Worm (Caenorhabditis elegans): ENCODE results near the gene npp-19.

- TF ChIP-seq ama-1 (optimal IDR thresholded peaks at IDR 0.05) (no peak), sea-1 (GFP tag; conservative IDR thresholded peaks at IDR 0.05) (no peak), pes-1 (GFP tag; IDR thresholded peaks at IDR 0.05) (no peak), tbx-37 (GFP tag; conservative IDR thresholded peaks at IDR 0.05) (no peak)
Measured at ce11 chrII:10769291-10769690, 29.0 kb downstream of the npp-19 start.
